Worm (Caenorhabditis elegans) whole organism, L1 larva: ENCODE data around the gene F36A4.5.

Experiments
- C04F5.9 ChIP-seq: sonication (generic microtip); optimal IDR thresholded peaks from 2 replicates; lab custom pipeline; 2016; ENCODE audit warnings: missing genetic modification characterization, missing compliant biosample characterization
- Y116A8C.19 ChIP-seq: sonication (generic microtip); optimal IDR thresholded peaks from 2 replicates; lab custom pipeline; 2016; ENCODE audit warnings: missing compliant biosample characterization, missing genetic modification characterization, borderline replicate concordance
- alr-1 ChIP-seq: fragments of 200-800 bp; sonication (Bioruptor generic); optimal IDR thresholded peaks from 2 replicates; lab custom pipeline; 2018; ENCODE audit warnings: borderline replicate concordance, mild to moderate bottlenecking, missing genetic modification characterization, missing compliant biosample characterization
- blmp-1 ChIP-seq: fragments of 150-350 bp; optimal IDR thresholded peaks from 2 replicates; lab custom pipeline; 2014; ENCODE audit warnings: missing biosample characterization, missing genetic modification characterization
- ceh-82 ChIP-seq, 3 experiments: fragments of 150-350 bp in 1 of 3; sonication (generic microtip) in 2 of 3; optimal IDR thresholded peaks; 2 replicates each; lab custom pipeline; 2014 to 2017; ENCODE audit warnings: missing biosample characterization in 3 of 3, missing genetic modification characterization in 3 of 3
- ceh-88 ChIP-seq: fragments of 200-800 bp; sonication (Bioruptor generic); IDR thresholded peaks from 2 replicates; pipeline ENCODE4 v1.3.6; 2022; ENCODE audit warnings: missing genetic modification characterization, missing compliant biosample characterization
- efl-1 ChIP-seq, 4 experiments: fragments of 150-350 bp; optimal IDR thresholded peaks in 3 of 4; peaks in 1 of 4; 1 replicate in 1 of 4; 2 replicates in 3 of 4; lab custom pipeline; 2014; ENCODE audit warnings: missing biosample characterization in 2 of 4, missing genetic modification characterization in 2 of 4, missing genetic modification reagents in 2 of 4
- efl-3 ChIP-seq: fragments of 200-800 bp; sonication (Bioruptor generic); optimal IDR thresholded peaks from 2 replicates; lab custom pipeline; 2018; ENCODE audit warnings: mild to moderate bottlenecking, missing genetic modification characterization, missing compliant biosample characterization
- elt-2 ChIP-seq: sonication (generic microtip); optimal IDR thresholded peaks from 2 replicates; lab custom pipeline; 2016; ENCODE audit warnings: missing genetic modification characterization, mild to moderate bottlenecking, inconsistent platforms, missing compliant biosample characterization, missing genetic modification reagents
- ets-5 ChIP-seq: fragments of 200-800 bp; sonication (Bioruptor generic); IDR thresholded peaks from 2 replicates; pipeline ENCODE4 v1.3.6; 2022; ENCODE audit warnings: missing genetic modification characterization, missing compliant biosample characterization
- fkh-10 ChIP-seq: sonication (generic microtip); optimal IDR thresholded peaks from 2 replicates; lab custom pipeline; 2017; ENCODE audit warnings: missing biosample characterization, missing genetic modification reagents, missing genetic modification characterization
- grh-1 ChIP-seq: fragments of 200-800 bp; sonication (Bioruptor generic); IDR thresholded peaks from 2 replicates; pipeline ENCODE4 v1.3.6; 2022; ENCODE audit warnings: missing genetic modification reagents, missing genetic modification characterization, missing compliant biosample characterization
- hpl-2 ChIP-seq: fragments of 150-350 bp; optimal IDR thresholded peaks from 2 replicates; lab custom pipeline; 2014; ENCODE audit warnings: missing biosample characterization, missing genetic modification reagents, missing genetic modification characterization
- isw-1 ChIP-seq: fragments of 200-800 bp; sonication (Bioruptor generic); IDR thresholded peaks from 2 replicates; pipeline ENCODE4 v1.3.6; 2022; ENCODE audit warnings: missing genetic modification characterization, missing compliant biosample characterization
- lin-13 ChIP-seq: fragments of 150-350 bp; optimal IDR thresholded peaks from 2 replicates; lab custom pipeline; 2014; ENCODE audit warnings: missing biosample characterization, missing genetic modification reagents, missing genetic modification characterization
- lin-14 ChIP-seq: fragments of 200-800 bp; sonication (Bioruptor generic); optimal IDR thresholded peaks from 2 replicates; lab custom pipeline; 2018; ENCODE audit warnings: mild to moderate bottlenecking, missing genetic modification characterization, moderate library complexity, missing compliant biosample characterization
- lin-35 ChIP-seq, 2 experiments: fragments of 150-350 bp; optimal IDR thresholded peaks; 2 replicates each; lab custom pipeline; 2014; ENCODE audit warnings: missing biosample characterization in 2 of 2, missing genetic modification characterization in 2 of 2, missing genetic modification reagents in 2 of 2
- lir-3 ChIP-seq: sonication (generic microtip); optimal IDR thresholded peaks from 2 replicates; lab custom pipeline; 2016; ENCODE audit warnings: mild to moderate bottlenecking, missing genetic modification characterization, moderate library complexity, missing compliant biosample characterization; ENCODE audit not compliant: poor library complexity
- mdl-1 ChIP-seq, 2 experiments: fragments of 150-350 bp; optimal IDR thresholded peaks; 2 replicates each; lab custom pipeline; 2014 to 2017; ENCODE audit warnings: missing biosample characterization in 2 of 2, missing genetic modification characterization in 2 of 2, inconsistent platforms in 1 of 2
- nhr-11 ChIP-seq: fragments of 150-350 bp; optimal IDR thresholded peaks from 2 replicates; lab custom pipeline; 2014; ENCODE audit warnings: missing biosample characterization, missing genetic modification characterization
- nhr-237 ChIP-seq: fragments of 150-350 bp; optimal IDR thresholded peaks from 2 replicates; lab custom pipeline; 2014; ENCODE audit warnings: missing biosample characterization, missing genetic modification characterization
- nhr-47 ChIP-seq: sonication (generic microtip); optimal IDR thresholded peaks from 2 replicates; lab custom pipeline; 2016; ENCODE audit warnings: mild to moderate bottlenecking, missing genetic modification characterization, moderate library complexity, missing compliant biosample characterization
- nhr-76 ChIP-seq: sonication (generic microtip); optimal IDR thresholded peaks from 2 replicates; lab custom pipeline; 2017; ENCODE audit warnings: missing biosample characterization, missing genetic modification characterization
- nhr-84 ChIP-seq: sonication (generic microtip); optimal IDR thresholded peaks from 2 replicates; lab custom pipeline; 2017; ENCODE audit warnings: missing biosample characterization, missing genetic modification characterization
- nhr-85 ChIP-seq: sonication (generic microtip); peaks from one replicate; lab custom pipeline; 2016; ENCODE audit warnings: missing genetic modification characterization, inconsistent platforms, missing compliant biosample characterization
- nhr-90 ChIP-seq: sonication (generic microtip); optimal IDR thresholded peaks from 2 replicates; lab custom pipeline; 2016; ENCODE audit warnings: mild to moderate bottlenecking, missing genetic modification characterization, missing compliant biosample characterization; ENCODE audit not compliant: poor library complexity
- pag-3 ChIP-seq: sonication (generic microtip); optimal IDR thresholded peaks from 2 replicates; lab custom pipeline; 2017; ENCODE audit warnings: missing genetic modification characterization, mild to moderate bottlenecking, missing compliant biosample characterization, antibody characterized with exemption, borderline replicate concordance; ENCODE audit not compliant: insufficient read depth
- rnt-1 ChIP-seq: sonication (generic microtip); optimal IDR thresholded peaks from 2 replicates; lab custom pipeline; 2016; ENCODE audit warnings: mild to moderate bottlenecking, missing genetic modification characterization, moderate library complexity, missing compliant biosample characterization
- skn-1 ChIP-seq: fragments of 150-350 bp; optimal IDR thresholded peaks from 2 replicates; lab custom pipeline; 2014; ENCODE audit warnings: missing biosample characterization, missing genetic modification characterization
- snpc-4 ChIP-seq: fragments of 150-350 bp; optimal IDR thresholded peaks from 2 replicates; lab custom pipeline; 2014; ENCODE audit warnings: missing biosample characterization, missing genetic modification characterization
- sup-37 ChIP-seq: fragments of 200-800 bp; sonication (Bioruptor generic); optimal IDR thresholded peaks from 2 replicates; lab custom pipeline; 2018; ENCODE audit warnings: mild to moderate bottlenecking, missing genetic modification characterization, missing compliant biosample characterization
- unc-130 ChIP-seq: fragments of 150-350 bp; optimal IDR thresholded peaks from 2 replicates; lab custom pipeline; 2017; ENCODE audit warnings: missing biosample characterization, missing genetic modification characterization, inconsistent platforms
- unc-30 ChIP-seq: sonication (generic microtip); optimal IDR thresholded peaks from 2 replicates; lab custom pipeline; 2017; ENCODE audit warnings: missing biosample characterization, missing genetic modification characterization
- vab-15 ChIP-seq: sonication (generic microtip); optimal IDR thresholded peaks from 2 replicates; lab custom pipeline; 2017; ENCODE audit warnings: missing genotype, mild to moderate bottlenecking, missing genetic modification characterization, missing compliant biosample characterization
- xbp-1 ChIP-seq: sonication (generic microtip); optimal IDR thresholded peaks from 2 replicates; lab custom pipeline; 2016; ENCODE audit warnings: missing genetic modification characterization, missing compliant biosample characterization
- zip-4 ChIP-seq: fragments of 200-800 bp; sonication (Bioruptor generic); optimal IDR thresholded peaks from 2 replicates; lab custom pipeline; 2018; ENCODE audit warnings: mild to moderate bottlenecking, missing genetic modification characterization, moderate library complexity, missing compliant biosample characterization

Gene F36A4.5

DNA sequence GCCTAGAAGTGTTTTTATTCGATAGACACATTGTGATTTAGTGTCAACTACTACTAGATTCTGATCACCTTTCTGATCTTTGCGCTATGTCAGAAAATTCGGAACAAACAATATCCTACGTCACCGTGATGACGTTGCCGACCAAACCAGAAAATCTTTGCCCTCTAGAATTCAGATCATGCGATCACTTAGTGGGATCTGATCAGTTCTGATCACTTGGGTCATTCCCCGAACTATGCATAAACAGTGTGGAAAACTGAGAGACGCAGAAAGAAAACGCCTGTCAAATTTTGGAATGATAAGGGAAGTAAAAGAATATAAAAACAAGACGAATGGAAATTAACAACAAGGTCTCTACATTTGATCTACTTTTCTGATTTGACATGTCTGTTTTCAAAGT, 29.2 kb downstream of the F36A4.5 start, which contains the start of gene F15E6.3 (continued):
- TF ChIP-seq elt-2 (tag; lab: Kevin White, UChicago): no peak
- TF ChIP-seq mdl-1 (tag; optimal IDR thresholded peaks at IDR 0.05; lab: Kevin White, UChicago): peak in 1 of 2 experiments; percentile 66
- no peak for TF ChIP-seq lin-13 (GFP tag; lab: Kevin White, UChicago)
- TF ChIP-seq skn-1 (tag; lab: Kevin White, UChicago): no peak
- no peak for TF ChIP-seq efl-1 (optimal IDR thresholded peaks at IDR 0.05; lab: Kevin White, UChicago)
- no peak for TF ChIP-seq efl-1 (GFP tag; optimal IDR thresholded peaks at IDR 0.05 in 1 of 2; lab: Kevin White, UChicago)
- TF ChIP-seq xbp-1 (tag; lab: Kevin White, UChicago): peak; percentile 32
- TF ChIP-seq nhr-85 (tag; lab: Kevin White, UChicago): peak; percentile 94
- no peak for TF ChIP-seq nhr-237 (tag; lab: Kevin White, UChicago)
- no peak for TF ChIP-seq Y116A8C.19 (tag; lab: Kevin White, UChicago)
- TF ChIP-seq unc-130 (tag; lab: Kevin White, UChicago): peak; percentile 39
- TF ChIP-seq nhr-84 (tag; lab: Kevin White, UChicago): no peak
- TF ChIP-seq lin-14 (GFP tag; lab: Kevin White, UChicago): no peak
- TF ChIP-seq rnt-1 (tag; lab: Kevin White, UChicago): no peak
- no peak for TF ChIP-seq unc-30
- TF ChIP-seq pag-3 (tag; lab: Kevin White, UChicago): no peak

DNA sequence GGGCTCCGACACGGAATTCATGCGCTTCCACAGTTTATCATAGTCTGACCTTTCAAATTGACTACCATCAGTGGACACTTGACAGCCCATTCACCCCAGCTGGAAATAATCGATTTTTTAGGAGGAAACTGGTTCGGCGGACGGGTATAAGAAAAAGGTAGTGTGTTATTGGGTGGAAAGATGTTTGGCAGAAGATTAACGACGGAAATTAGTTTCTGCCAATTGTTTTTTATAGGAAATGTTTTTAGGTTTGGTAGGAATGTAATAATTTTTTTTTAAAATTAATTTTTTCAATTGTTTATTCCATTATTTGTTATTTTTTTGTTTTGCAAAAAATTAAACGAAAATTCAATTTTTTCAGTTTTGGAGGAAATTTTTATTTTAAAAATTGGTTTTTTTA, 33.7 kb downstream of the F36A4.5 start, which contains the start of gene F15E6.9:
Gene F15E6.9, minus strand, starts transcription at position 101 of the 400 bp plus-strand sequence.
- no peak for TF ChIP-seq C04F5.9
- TF ChIP-seq nhr-76: no peak
- TF ChIP-seq nhr-11 (tag; lab: Kevin White, UChicago): no peak
- no peak for TF ChIP-seq vab-15 (tag; lab: Kevin White, UChicago)
- TF ChIP-seq nhr-90 (tag; lab: Kevin White, UChicago): no peak

DNA sequence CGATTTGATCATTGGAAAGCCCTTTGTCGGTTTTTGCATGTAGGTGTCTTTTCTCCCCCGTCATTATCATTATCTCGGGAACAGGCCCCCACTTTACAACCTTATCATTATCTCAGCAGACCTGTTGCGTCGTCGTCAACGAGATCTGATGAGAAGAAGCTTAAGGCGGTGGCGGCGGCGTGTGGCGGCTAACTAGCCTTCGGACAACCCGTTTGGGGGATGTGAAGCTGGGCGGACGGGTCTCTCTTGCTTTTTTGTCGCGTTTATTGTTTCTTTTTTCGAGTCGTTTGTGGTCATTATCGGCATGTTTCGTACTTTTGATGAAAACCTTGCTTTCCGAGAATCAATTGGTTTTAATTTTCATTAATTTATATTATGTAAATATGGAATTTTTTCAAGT, 34.7 kb downstream of the F36A4.5 start:
- TF ChIP-seq isw-1 (GFP tag; lab: Robert Waterston, UW) (no peak), nhr-85 (tag; lab: Kevin White, UChicago) (no peak), efl-1 (optimal IDR thresholded peaks at IDR 0.05; lab: Kevin White, UChicago) (no peak), efl-1 (GFP tag; optimal IDR thresholded peaks at IDR 0.05 in 1 of 2; lab: Kevin White, UChicago) (peak in 1 of 2 experiments; percentile 30), blmp-1 (tag; lab: Kevin White, UChicago) (peak; percentile 40), elt-2 (tag; lab: Kevin White, UChicago) (no peak)

DNA sequence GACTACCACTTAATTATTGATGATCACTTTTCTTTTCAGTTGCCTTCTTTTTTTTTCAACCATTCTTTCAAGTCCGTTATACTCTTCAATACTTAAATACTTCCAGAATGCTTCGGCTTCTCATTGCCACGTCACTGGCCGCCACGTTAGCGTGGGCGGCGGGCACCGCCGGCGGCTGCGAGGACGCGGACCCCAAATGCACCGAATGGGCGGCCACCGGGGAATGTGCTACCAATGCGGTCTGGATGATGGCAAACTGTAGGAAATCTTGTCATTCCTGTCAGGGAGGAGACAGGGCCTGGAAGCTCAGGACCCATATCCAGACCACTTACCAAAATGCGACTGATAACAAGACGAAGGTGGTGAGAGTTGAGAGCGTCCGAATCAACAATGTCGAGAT, 35.9 kb downstream of the F36A4.5 start, which contains the start of gene lgc-22:
Gene lgc-22, plus strand, starts transcription at position 105 of the 400 bp plus-strand sequence.
- TF ChIP-seq sup-37 (GFP tag; lab: Kevin White, UChicago) (no peak), snpc-4 (no peak), fkh-10 (GFP tag; lab: Kevin White, UChicago) (no peak), ceh-88 (GFP tag; lab: Robert Waterston, UW) (no peak)

DNA sequence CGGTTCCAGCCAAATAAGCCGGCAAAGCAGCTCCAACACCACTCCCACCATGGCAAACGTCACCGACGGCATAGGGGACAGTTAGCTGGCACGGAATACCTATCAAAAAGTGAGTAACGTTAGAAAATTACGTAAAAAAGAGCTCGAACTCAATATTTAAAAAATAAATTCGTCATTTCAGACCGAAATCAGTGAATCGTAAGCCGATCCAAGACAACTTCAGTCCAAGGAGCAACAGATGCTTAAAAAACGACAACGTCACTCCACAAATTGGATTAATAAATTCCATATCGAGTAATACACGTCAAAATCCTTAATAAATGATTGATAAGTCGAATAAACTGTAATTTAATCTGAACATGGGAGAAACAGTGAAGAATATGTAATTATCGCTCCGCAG, 41.0 kb downstream of the F36A4.5 start:
- TF ChIP-seq nhr-90 (tag; lab: Kevin White, UChicago) (no peak), nhr-47 (tag; lab: Kevin White, UChicago) (no peak), nhr-76 (no peak), lin-35 (GFP tag; optimal IDR thresholded peaks at IDR 0.05; lab: Kevin White, UChicago) (no peak), blmp-1 (tag; lab: Kevin White, UChicago) (no peak), grh-1 (GFP tag; lab: Robert Waterston, UW) (no peak), ets-5 (GFP tag; lab: Robert Waterston, UW) (no peak), ceh-82 (tag; optimal IDR thresholded peaks at IDR 0.05; lab: Kevin White, UChicago) (no peak), zip-4 (no peak), efl-1 (optimal IDR thresholded peaks at IDR 0.05; lab: Kevin White, UChicago) (no peak), efl-1 (GFP tag; optimal IDR thresholded peaks at IDR 0.05 in 1 of 2; lab: Kevin White, UChicago) (no peak), lir-3 (tag; lab: Kevin White, UChicago) (no peak), alr-1 (no peak), hpl-2 (no peak), efl-3 (no peak)
